Worm (Caenorhabditis elegans): ENCODE measurements around the gene vps-32.1.

DNA sequence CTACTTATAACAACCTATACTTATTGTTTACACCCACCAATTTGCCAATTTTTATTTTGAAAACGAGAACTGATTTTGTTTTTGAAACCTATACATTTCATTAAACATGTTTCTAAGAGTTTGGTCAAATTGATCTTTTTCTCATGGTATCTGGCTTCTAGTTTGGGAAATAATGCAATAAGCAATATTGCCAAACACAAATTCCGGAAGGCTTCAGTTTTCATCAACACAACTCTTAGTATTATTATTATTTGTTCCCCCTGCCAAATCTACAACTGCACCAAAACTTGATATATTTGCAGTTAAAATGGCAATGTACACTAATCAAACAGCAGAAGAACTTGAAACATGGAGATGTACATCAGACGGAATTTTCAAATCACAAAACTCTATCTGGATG is 20.8 kb upstream of the vps-32.1 start, which contains the start of gene sra-27:
- TF ChIP-seq rnt-1 (tag; optimal IDR thresholded peaks at IDR 0.05) (no peak), syd-9 (tag; optimal IDR thresholded peaks at IDR 0.05) (no peak), nfya-1 (tag; optimal IDR thresholded peaks at IDR 0.05) (no peak), lin-11 (tag; optimal IDR thresholded peaks at IDR 0.05) (no peak), unc-42 (tag; optimal IDR thresholded peaks at IDR 0.05) (no peak), elt-2 (tag; optimal IDR thresholded peaks at IDR 0.05) (no peak), ceh-34 (tag; optimal IDR thresholded peaks at IDR 0.05) (no peak), fkh-10 (GFP tag; optimal IDR thresholded peaks at IDR 0.05) (no peak), dve-1 (tag; optimal IDR thresholded peaks at IDR 0.05) (no peak), sox-4 (tag; optimal IDR thresholded peaks at IDR 0.05) (no peak), unc-86 (tag; optimal IDR thresholded peaks at IDR 0.05) (no peak)

All from whole organism, late embryonic.